Worm (Caenorhabditis elegans): ENCODE data around the gene atln-1.

atln-1 gene

ce11 chrIV:2751568-2751967, 36.9 kb upstream of the atln-1 start, which contains the start of gene Y54G2A.41:
Gene Y54G2A.41 (plus strand): TSS chrIV:2751868.
- TF ChIP-seq efl-1 (optimal IDR thresholded peaks at IDR 0.05): no peak
- peak in 1 of 2 experiments; percentile 78 for TF ChIP-seq efl-1 (GFP tag; optimal IDR thresholded peaks at IDR 0.05 in 1 of 2)
- no peak for TF ChIP-seq tbx-2 (tag; optimal IDR thresholded peaks at IDR 0.05)

- no peak for TF ChIP-seq nhr-77 (tag; optimal IDR thresholded peaks at IDR 0.05)
- no peak for TF ChIP-seq efl-1 (optimal IDR thresholded peaks at IDR 0.05)
- peak in 1 of 2 experiments; percentile 91 for TF ChIP-seq efl-1 (GFP tag; optimal IDR thresholded peaks at IDR 0.05 in 1 of 2)
- no peak for TF ChIP-seq nhr-20 (tag; optimal IDR thresholded peaks at IDR 0.05)
These were observed 34.9 kb upstream of the atln-1 start for ce11 chrIV:2753541-2753940.

ce11 chrIV:2758079-2758478, 30.4 kb upstream of the atln-1 start:
- TF ChIP-seq pag-3 (tag; optimal IDR thresholded peaks at IDR 0.05; ENCODE audit: borderline replicate concordance, insufficient read depth): no peak
- TF ChIP-seq sox-4 (tag; optimal IDR thresholded peaks at IDR 0.05): no peak
- no peak for TF ChIP-seq ztf-4 (tag; optimal IDR thresholded peaks at IDR 0.05)
- TF ChIP-seq ceh-82 (tag; optimal IDR thresholded peaks at IDR 0.05): no peak
- TF ChIP-seq grh-1 (GFP tag; IDR thresholded peaks at IDR 0.05): no peak
- TF ChIP-seq nhr-20 (tag; optimal IDR thresholded peaks at IDR 0.05): no peak
- TF ChIP-seq mep-1 (tag; optimal IDR thresholded peaks at IDR 0.05): no peak
- TF ChIP-seq unc-98 (GFP tag; IDR thresholded peaks at IDR 0.05): no peak
- no peak for TF ChIP-seq egl-27 (tag; optimal IDR thresholded peaks at IDR 0.05)
- TF ChIP-seq dpl-1 (GFP tag; optimal IDR thresholded peaks at IDR 0.05): no peak
- TF ChIP-seq C34B4.2 (tag; optimal IDR thresholded peaks at IDR 0.05): no peak
- no peak for TF ChIP-seq snu-23 (GFP tag; optimal IDR thresholded peaks at IDR 0.05)
- no peak for TF ChIP-seq lir-3 (tag; optimal IDR thresholded peaks at IDR 0.05; ENCODE audit: poor library complexity)
- TF ChIP-seq ceh-90 (tag; optimal IDR thresholded peaks at IDR 0.05): no peak

ce11 chrIV:2759163-2759562, 29.3 kb upstream of the atln-1 start, which contains the start of gene Y54G2A.38:
Gene Y54G2A.38 (plus strand): TSS chrIV:2759463.
- no peak for TF ChIP-seq rnt-1 (tag; optimal IDR thresholded peaks at IDR 0.05)
- no peak for TF ChIP-seq elt-2 (tag; optimal IDR thresholded peaks at IDR 0.05)
- TF ChIP-seq egl-13 (tag; optimal IDR thresholded peaks at IDR 0.05): no peak
- TF ChIP-seq elt-3 (tag; optimal IDR thresholded peaks at IDR 0.05): no peak
- TF ChIP-seq grh-1 (GFP tag; IDR thresholded peaks at IDR 0.05): no peak
- TF ChIP-seq mab-9 (GFP tag; IDR thresholded peaks at IDR 0.05): no peak
- TF ChIP-seq unc-86 (tag; optimal IDR thresholded peaks at IDR 0.05): no peak
- TF ChIP-seq ama-1 (optimal IDR thresholded peaks at IDR 0.05): no peak
- no peak for TF ChIP-seq zip-4 (GFP tag; optimal IDR thresholded peaks at IDR 0.05)
- TF ChIP-seq lin-35 (GFP tag; optimal IDR thresholded peaks at IDR 0.05): no peak
- no peak for TF ChIP-seq dsc-1 (tag; optimal IDR thresholded peaks at IDR 0.05)
- TF ChIP-seq xbp-1 (tag; optimal IDR thresholded peaks at IDR 0.05): no peak
- TF ChIP-seq nhr-76 (tag; optimal IDR thresholded peaks at IDR 0.05): no peak
- TF ChIP-seq fkh-10 (GFP tag; optimal IDR thresholded peaks at IDR 0.05): no peak
- no peak for TF ChIP-seq ceh-8 (GFP tag; optimal IDR thresholded peaks at IDR 0.05)

- TF ChIP-seq sptf-1 (tag; optimal IDR thresholded peaks at IDR 0.05): no peak
- TF ChIP-seq fos-1 (tag; optimal IDR thresholded peaks at IDR 0.05): no peak
- no peak for TF ChIP-seq nhr-76 (tag; optimal IDR thresholded peaks at IDR 0.05)
- no peak for TF ChIP-seq sox-4 (tag; optimal IDR thresholded peaks at IDR 0.05)
- TF ChIP-seq nhr-28 (tag; optimal IDR thresholded peaks at IDR 0.05): no peak
- TF ChIP-seq elt-2 (tag; optimal IDR thresholded peaks at IDR 0.05): no peak
- no peak for TF ChIP-seq lir-3 (tag; optimal IDR thresholded peaks at IDR 0.05; ENCODE audit: poor library complexity)
These were observed 27.0 kb upstream of the atln-1 start for ce11 chrIV:2761477-2761876.

Data from whole organism, L1 larva.